ENCODE assay signal across 1 fruit fly cellular context in the genomic region with DNA sequence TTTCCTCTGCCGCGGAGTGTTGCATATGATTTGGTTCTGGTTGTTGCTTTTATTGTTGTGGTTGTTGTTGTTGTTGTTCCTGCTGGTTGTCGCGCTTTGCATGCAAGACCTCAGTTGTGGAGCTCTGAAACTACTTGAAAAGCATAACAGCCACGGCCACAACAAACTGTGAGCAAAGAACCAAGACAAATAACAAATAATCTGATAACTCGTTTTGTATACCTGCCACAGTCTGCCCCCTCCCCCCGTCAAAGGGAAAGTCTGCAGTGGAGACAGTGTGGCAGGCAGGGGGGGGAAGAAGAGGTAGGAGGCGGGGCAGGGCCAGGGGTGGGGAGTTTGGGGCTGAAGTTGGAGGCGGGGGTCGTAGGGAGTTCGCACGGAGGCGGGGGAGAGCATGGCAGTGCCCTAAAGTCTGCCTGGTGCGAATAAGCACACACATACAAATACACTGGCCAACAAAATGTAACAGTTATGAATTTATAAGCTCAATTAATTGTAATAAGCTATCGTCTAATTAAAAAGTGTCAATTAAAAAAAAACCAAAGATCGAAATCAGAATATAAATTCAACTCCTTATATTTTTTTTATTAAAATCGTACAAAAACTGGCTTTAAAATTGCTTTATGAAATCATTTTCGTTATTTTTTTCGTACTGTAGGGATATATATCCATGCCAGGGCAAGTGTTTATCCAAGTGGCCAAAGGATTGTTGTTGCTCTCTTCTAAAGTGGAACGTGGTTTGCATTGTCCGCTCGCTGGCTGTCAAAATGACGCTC.
TF ChIP-seq lines count a peak whose summit lies in the region.

No protein-coding gene starts in this region.

TF ChIP-seq in whole organism, embryonic, 481 proteins besides CTCF, POLR2A, EP300 and RAD21 (continued from another document and continues in another):
- TF ChIP-seq grau (tag; optimal IDR thresholded peaks at IDR 0.05; lab: Kevin White, UChicago) (no peak), CG8290 (GFP tag; optimal IDR thresholded peaks at IDR 0.05; lab: Kevin White, UChicago) (no peak), CG8290 (tag; optimal IDR thresholded peaks at IDR 0.05; lab: Kevin White, UChicago) (no peak), CG5245 (GFP tag; optimal IDR thresholded peaks at IDR 0.05; lab: Kevin White, UChicago) (no peak), zen2 (GFP tag; IDR thresholded peaks at IDR 0.05; lab: Robert Waterston, UW; ENCODE audit: partially characterized antibody) (no peak), danr (GFP tag; IDR thresholded peaks at IDR 0.05; lab: Robert Waterston, UW) (no peak), MESR4 (GFP tag; optimal IDR thresholded peaks at IDR 0.05; lab: Kevin White, UChicago) (no peak), ac (GFP tag; optimal IDR thresholded peaks at IDR 0.05; lab: Kevin White, UChicago) (no peak), nom (GFP tag; optimal IDR thresholded peaks at IDR 0.05; lab: Kevin White, UChicago) (peak; percentile 12), hkb (optimal IDR thresholded peaks at IDR 0.05; lab: Kevin White, UChicago) (no peak), hkb (GFP tag; IDR thresholded peaks at IDR 0.05; lab: Robert Waterston, UW) (0 out of 2 replicates have a peak, but pooled peaks have one; percentile 29), CG1792 (GFP tag; optimal IDR thresholded peaks at IDR 0.05; lab: Kevin White, UChicago) (no peak), Doc2 (GFP tag; IDR thresholded peaks at IDR 0.05; lab: Robert Waterston, UW) (no peak), chn (GFP tag; optimal IDR thresholded peaks at IDR 0.05; lab: Kevin White, UChicago) (no peak), corto (GFP tag; optimal IDR thresholded peaks at IDR 0.05; lab: Kevin White, UChicago) (peak; percentile 34), sna (GFP tag; IDR thresholded peaks at IDR 0.05; lab: Robert Waterston, UW; ENCODE audit: partially characterized antibody) (no peak), CG17612 (GFP tag; IDR thresholded peaks at IDR 0.05; lab: Robert Waterston, UW) (no peak), CG8944 (GFP tag; optimal IDR thresholded peaks at IDR 0.05; lab: Kevin White, UChicago) (no peak), bsh (GFP tag; optimal IDR thresholded peaks at IDR 0.05; lab: Kevin White, UChicago) (peak; percentile 30 to 41), CG9727 (GFP tag; optimal IDR thresholded peaks at IDR 0.05; lab: Kevin White, UChicago) (peak; percentile 26), NFAT (GFP tag; IDR thresholded peaks at IDR 0.05; lab: Robert Waterston, UW) (0 out of 2 replicates have a peak, but pooled peaks have one; percentile 24), pb (GFP tag; optimal IDR thresholded peaks at IDR 0.05; lab: Kevin White, UChicago) (no peak), CG16863 (GFP tag; optimal IDR thresholded peaks at IDR 0.05; lab: Kevin White, UChicago) (no peak), CG6765 (GFP tag; optimal IDR thresholded peaks at IDR 0.05; lab: Kevin White, UChicago) (no peak), Elba2 (GFP tag; optimal IDR thresholded peaks at IDR 0.05; lab: Kevin White, UChicago) (no peak), CG1529 (GFP tag; optimal IDR thresholded peaks at IDR 0.05; lab: Kevin White, UChicago) (peak; percentile 31), tio (GFP tag; optimal IDR thresholded peaks at IDR 0.05; lab: Kevin White, UChicago) (no peak), CG6175 (GFP tag; IDR thresholded peaks at IDR 0.05; lab: Robert Waterston, UW) (peak; percentile 61; the same call in 1 of the 3 replicates), pan (optimal IDR thresholded peaks at IDR 0.05; lab: Kevin White, UChicago) (no peak), pan (GFP tag; optimal IDR thresholded peaks at IDR 0.05 in 1 of 2, IDR thresholded peaks at IDR 0.05 in 1 of 2) (no peak), CG6654 (GFP tag; optimal IDR thresholded peaks at IDR 0.05; lab: Kevin White, UChicago) (no peak), ttk (GFP tag; IDR thresholded peaks at IDR 0.05; lab: Robert Waterston, UW) (peak; percentile 43; the same call in 1 of the 2 replicates), Gsc (GFP tag; IDR thresholded peaks at IDR 0.05; lab: Robert Waterston, UW) (no peak), prd (optimal IDR thresholded peaks at IDR 0.05; lab: Kevin White, UChicago) (no peak), prd (GFP tag; IDR thresholded peaks at IDR 0.05; lab: Robert Waterston, UW) (no peak; the same call in 2 of the 3 replicates), CG10209 (GFP tag; optimal IDR thresholded peaks at IDR 0.05; lab: Kevin White, UChicago) (peak; percentile 20), C15 (GFP tag; IDR thresholded peaks at IDR 0.05; lab: Robert Waterston, UW) (no peak), trh (GFP tag; optimal IDR thresholded peaks at IDR 0.05; lab: Kevin White, UChicago) (no peak), CG9932 (GFP tag; IDR thresholded peaks at IDR 0.05; lab: Robert Waterston, UW) (no peak), CG8765 (GFP tag; IDR thresholded peaks at IDR 0.05; lab: Robert Waterston, UW) (no peak), seq (GFP tag; IDR thresholded peaks at IDR 0.05; lab: Robert Waterston, UW) (no peak), her (GFP tag; optimal IDR thresholded peaks at IDR 0.05; lab: Kevin White, UChicago) (no peak), CG12942 (GFP tag; optimal IDR thresholded peaks at IDR 0.05; lab: Kevin White, UChicago) (no peak), Ets97D (GFP tag; optimal IDR thresholded peaks at IDR 0.05; lab: Kevin White, UChicago) (no peak), phol (tag; optimal IDR thresholded peaks at IDR 0.05; lab: Kevin White, UChicago) (peak; percentile 65), CG12659 (GFP tag; optimal IDR thresholded peaks at IDR 0.05; lab: Kevin White, UChicago) (no peak), fd3F (GFP tag; optimal IDR thresholded peaks at IDR 0.05; lab: Kevin White, UChicago) (no peak), zfh2 (GFP tag; optimal IDR thresholded peaks at IDR 0.05; lab: Kevin White, UChicago) (no peak), CG17186 (GFP tag; optimal IDR thresholded peaks at IDR 0.05; lab: Kevin White, UChicago) (no peak), emc (GFP tag; optimal IDR thresholded peaks at IDR 0.05; lab: Kevin White, UChicago) (no peak), Pdp1 (GFP tag; optimal IDR thresholded peaks at IDR 0.05; lab: Kevin White, UChicago) (no peak), Dad (GFP tag; optimal IDR thresholded peaks at IDR 0.05; lab: Kevin White, UChicago) (no peak), CG3065 (GFP tag; optimal IDR thresholded peaks at IDR 0.05; lab: Kevin White, UChicago) (no peak), CG13287 (GFP tag; IDR thresholded peaks at IDR 0.05; lab: Robert Waterston, UW; ENCODE audit: partially characterized antibody) (no peak), kay (GFP tag; optimal IDR thresholded peaks at IDR 0.05; lab: Kevin White, UChicago) (no peak), Adf1 (GFP tag; IDR thresholded peaks at IDR 0.05; lab: Robert Waterston, UW) (no peak), br (optimal IDR thresholded peaks at IDR 0.05; lab: Kevin White, UChicago) (no peak), CG16779 (GFP tag; IDR thresholded peaks at IDR 0.05; lab: Robert Waterston, UW) (no peak), CG31365 (tag; optimal IDR thresholded peaks at IDR 0.05; lab: Kevin White, UChicago) (no peak), CG5953 (GFP tag; IDR thresholded peaks at IDR 0.05; lab: Robert Waterston, UW) (no peak), sc (optimal IDR thresholded peaks at IDR 0.05; lab: Kevin White, UChicago) (no peak), sc (GFP tag; optimal IDR thresholded peaks at IDR 0.05; lab: Kevin White, UChicago) (peak; percentile 30), Ets65A (GFP tag; lab: Kevin White, UChicago) (no peak), cwo (GFP tag; optimal IDR thresholded peaks at IDR 0.05; lab: Kevin White, UChicago) (no peak), Hr3 (GFP tag; optimal IDR thresholded peaks at IDR 0.05; lab: Kevin White, UChicago) (no peak), HLH54F (GFP tag; optimal IDR thresholded peaks at IDR 0.05; lab: Kevin White, UChicago) (no peak), Fer2 (tag; optimal IDR thresholded peaks at IDR 0.05; lab: Kevin White, UChicago) (no peak), CG12155 (GFP tag; optimal IDR thresholded peaks at IDR 0.05; lab: Kevin White, UChicago) (no peak), CG11456 (GFP tag; IDR thresholded peaks at IDR 0.05; lab: Robert Waterston, UW) (0 out of 3 replicates have a peak, but pooled peaks have one; percentile 37), caup (GFP tag; optimal IDR thresholded peaks at IDR 0.05; lab: Kevin White, UChicago; ENCODE audit: severe bottlenecking) (no peak), CG4617 (GFP tag; optimal IDR thresholded peaks at IDR 0.05; lab: Kevin White, UChicago; ENCODE audit: borderline replicate concordance) (no peak), repo (GFP tag; optimal IDR thresholded peaks at IDR 0.05; lab: Kevin White, UChicago) (no peak), CG7987 (GFP tag; optimal IDR thresholded peaks at IDR 0.05; lab: Kevin White, UChicago) (no peak), CG18619 (GFP tag; optimal IDR thresholded peaks at IDR 0.05; lab: Kevin White, UChicago) (no peak), Optix (GFP tag; IDR thresholded peaks at IDR 0.05; lab: Robert Waterston, UW) (no peak), Xrp1 (GFP tag; IDR thresholded peaks at IDR 0.05; lab: Robert Waterston, UW) (peak; percentile 46), CG6254 (GFP tag; optimal IDR thresholded peaks at IDR 0.05; lab: Kevin White, UChicago) (peak; percentile 17), CG15696 (tag; optimal IDR thresholded peaks at IDR 0.05; lab: Kevin White, UChicago) (no peak), CoRest (tag; optimal IDR thresholded peaks at IDR 0.05; lab: Kevin White, UChicago) (peak; percentile 24), Sox100B (GFP tag; optimal IDR thresholded peaks at IDR 0.05; lab: Kevin White, UChicago) (peak; percentile 36), cg (GFP tag; optimal IDR thresholded peaks at IDR 0.05; lab: Kevin White, UChicago) (peak; percentile 37), hth (optimal IDR thresholded peaks at IDR 0.05; lab: Kevin White, UChicago) (no peak), dati (GFP tag; IDR thresholded peaks at IDR 0.05; lab: Robert Waterston, UW) (no peak), fu2 (GFP tag; optimal IDR thresholded peaks at IDR 0.05; lab: Kevin White, UChicago) (no peak), CG17912 (GFP tag; optimal IDR thresholded peaks at IDR 0.05; lab: Kevin White, UChicago) (no peak), CG13123 (GFP tag; optimal IDR thresholded peaks at IDR 0.05; lab: Kevin White, UChicago) (no peak), al (GFP tag; IDR thresholded peaks at IDR 0.05; lab: Robert Waterston, UW) (no peak), CG31224 (GFP tag; IDR thresholded peaks at IDR 0.05; lab: Robert Waterston, UW) (0 out of 2 replicates have a peak, but pooled peaks have one; percentile 7), CG14667 (GFP tag; IDR thresholded peaks at IDR 0.05; lab: Robert Waterston, UW) (no peak), pita (GFP tag; optimal IDR thresholded peaks at IDR 0.05; lab: Kevin White, UChicago) (no peak), Sox102F (GFP tag; optimal IDR thresholded peaks at IDR 0.05; lab: Kevin White, UChicago) (peak; percentile 48), scrt (GFP tag; optimal IDR thresholded peaks at IDR 0.05; lab: Kevin White, UChicago) (no peak), Six4 (GFP tag; optimal IDR thresholded peaks at IDR 0.05; lab: Kevin White, UChicago) (no peak), ase (GFP tag; IDR thresholded peaks at IDR 0.05; lab: Robert Waterston, UW) (no peak), Stat92E (GFP tag; optimal IDR thresholded peaks at IDR 0.05; lab: Kevin White, UChicago) (no peak), CG15479 (GFP tag; optimal IDR thresholded peaks at IDR 0.05; lab: Kevin White, UChicago) (no peak), hb (GFP tag; IDR thresholded peaks at IDR 0.05; lab: Robert Waterston, UW; ENCODE audit: partially characterized antibody) (no peak), CG32767 (GFP tag; IDR thresholded peaks at IDR 0.05; lab: Robert Waterston, UW) (no peak), slbo (GFP tag; IDR thresholded peaks at IDR 0.05; lab: Robert Waterston, UW) (no peak), Dfd (GFP tag; optimal IDR thresholded peaks at IDR 0.05; lab: Kevin White, UChicago) (no peak), CG12236 (GFP tag; optimal IDR thresholded peaks at IDR 0.05; lab: Kevin White, UChicago) (no peak), ro (GFP tag; IDR thresholded peaks at IDR 0.05; lab: Robert Waterston, UW) (no peak), Hr78 (GFP tag; optimal IDR thresholded peaks at IDR 0.05; lab: Kevin White, UChicago) (peak in 1 of 2 experiments; percentile 83), chm (GFP tag; IDR thresholded peaks at IDR 0.05; lab: Robert Waterston, UW) (no peak; the same call in 1 of the 2 replicates), MTF-1 (GFP tag; optimal IDR thresholded peaks at IDR 0.05; lab: Kevin White, UChicago; ENCODE audit: borderline replicate concordance) (peak; percentile 10), CG32532 (GFP tag; IDR thresholded peaks at IDR 0.05; lab: Robert Waterston, UW) (peak; percentile 19; the same call in 1 of the 2 replicates), stc (GFP tag; IDR thresholded peaks at IDR 0.05; lab: Robert Waterston, UW) (no peak), twi (tag; optimal IDR thresholded peaks at IDR 0.05; lab: Kevin White, UChicago) (no peak), CG43689 (GFP tag; IDR thresholded peaks at IDR 0.05; lab: Robert Waterston, UW) (no peak), NC2α (GFP tag; optimal IDR thresholded peaks at IDR 0.05; lab: Kevin White, UChicago) (no peak), HmgD (GFP tag; optimal IDR thresholded peaks at IDR 0.05; lab: Kevin White, UChicago) (no peak), CG1647 (GFP tag; optimal IDR thresholded peaks at IDR 0.05; lab: Kevin White, UChicago) (no peak), sqz (GFP tag; optimal IDR thresholded peaks at IDR 0.05; lab: Kevin White, UChicago) (no peak), ind (GFP tag; optimal IDR thresholded peaks at IDR 0.05; lab: Kevin White, UChicago) (peak; percentile 14), CG9817 (tag; optimal IDR thresholded peaks at IDR 0.05; lab: Kevin White, UChicago) (no peak), Chrac-16 (GFP tag; optimal IDR thresholded peaks at IDR 0.05; lab: Kevin White, UChicago) (no peak), CHES-1-like (GFP tag; optimal IDR thresholded peaks at IDR 0.05; lab: Kevin White, UChicago) (no peak), H15 (GFP tag; IDR thresholded peaks at IDR 0.05; lab: Robert Waterston, UW) (no peak), gcm (GFP tag; optimal IDR thresholded peaks at IDR 0.05; lab: Kevin White, UChicago) (no peak), lab (GFP tag; optimal IDR thresholded peaks at IDR 0.05; lab: Kevin White, UChicago) (no peak), mirr (GFP tag; optimal IDR thresholded peaks at IDR 0.05; lab: Kevin White, UChicago) (no peak), CG12299 (tag; optimal IDR thresholded peaks at IDR 0.05; lab: Kevin White, UChicago) (no peak), yki (optimal IDR thresholded peaks at IDR 0.05; lab: Kevin White, UChicago) (no peak), Kr (GFP tag; optimal IDR thresholded peaks at IDR 0.05; lab: Kevin White, UChicago) (peak; percentile 12), ash1 (GFP tag; optimal IDR thresholded peaks at IDR 0.05; lab: Kevin White, UChicago) (no peak), YL-1 (GFP tag; optimal IDR thresholded peaks at IDR 0.05; lab: Kevin White, UChicago) (no peak), klu (GFP tag; IDR thresholded peaks at IDR 0.05; lab: Robert Waterston, UW) (0 out of 2 replicates have a peak, but pooled peaks have one; percentile 10)
